Fruit fly (Drosophila melanogaster) whole organism, embryonic: Measurements from ENCODE around the gene Acf.

Experiments
- Atf6 ChIP-seq: fragments of 200-800 bp; sonication (Bioruptor generic); IDR thresholded peaks from 2 replicates; pipeline ENCODE4 v1.3.6; 2022; ENCODE audit warnings: missing biosample characterization, missing genetic modification characterization
- Bdp1 ChIP-seq: fragments of 200-800 bp; sonication (Bioruptor generic); optimal IDR thresholded peaks from 3 replicates; lab custom pipeline; 2016; ENCODE audit warnings: missing biosample characterization, missing genetic modification characterization
- BtbVII ChIP-seq: fragments of 200-800 bp; sonication (Bioruptor generic); optimal IDR thresholded peaks from 3 replicates; lab custom pipeline; 2017; ENCODE audit warnings: missing biosample characterization, mild to moderate bottlenecking, missing genetic modification characterization
- Bteb2 ChIP-seq: fragments of 200-800 bp; sonication (Bioruptor generic); optimal IDR thresholded peaks from 2 replicates; lab custom pipeline; 2016; ENCODE audit warnings: missing biosample characterization, missing genetic modification characterization
- CG1024 ChIP-seq: fragments of 200-800 bp; sonication (Bioruptor generic); IDR thresholded peaks from 2 replicates; pipeline ENCODE4 v1.3.6; 2022; ENCODE audit warnings: missing biosample characterization, missing genetic modification characterization
- CG10654 ChIP-seq: fragments of 200-800 bp; sonication (Bioruptor generic); optimal IDR thresholded peaks from 2 replicates; lab custom pipeline; 2016; ENCODE audit warnings: missing biosample characterization, missing genetic modification characterization
- CG13287 ChIP-seq: fragments of 200-800 bp; sonication (Bioruptor generic); IDR thresholded peaks from 2 replicates; pipeline ENCODE4 v1.3.6; 2022; ENCODE audit warnings: missing biosample characterization, missing genetic modification characterization; ENCODE audit not compliant: partially characterized antibody
- CG17359 ChIP-seq: fragments of 200-800 bp; sonication (Bioruptor generic); optimal IDR thresholded peaks from 3 replicates; lab custom pipeline; 2018; ENCODE audit warnings: missing biosample characterization, mild to moderate bottlenecking, missing genetic modification characterization, moderate library complexity
- CG1792 ChIP-seq: fragments of 200-800 bp; sonication (Bioruptor generic); optimal IDR thresholded peaks from 2 replicates; lab custom pipeline; 2016; ENCODE audit warnings: missing biosample characterization, missing genetic modification characterization
- CG43689 ChIP-seq: fragments of 200-800 bp; sonication (Bioruptor generic); IDR thresholded peaks from 2 replicates; pipeline ENCODE4 v1.3.6; 2022; ENCODE audit warnings: missing biosample characterization, missing genetic modification characterization
- CG4730 ChIP-seq: fragments of 200-800 bp; sonication (Bioruptor generic); IDR thresholded peaks from 2 replicates; pipeline ENCODE4 v1.3.6; 2022; ENCODE audit warnings: missing biosample characterization, missing genetic modification characterization
- CG5180 ChIP-seq: fragments of 200-800 bp; sonication (Bioruptor generic); optimal IDR thresholded peaks from 3 replicates; lab custom pipeline; 2017; ENCODE audit warnings: missing biosample characterization, missing genetic modification characterization, mild to moderate bottlenecking, moderate library complexity, missing genetic modification reagents
- CG6689 ChIP-seq: fragments of 200-800 bp; sonication (Bioruptor generic); IDR thresholded peaks from 2 replicates; pipeline ENCODE4 v1.3.6; 2022; ENCODE audit warnings: missing biosample characterization, missing genetic modification characterization
- CG7556 ChIP-seq: fragments of 200-800 bp; sonication (Bioruptor generic); optimal IDR thresholded peaks from 2 replicates; lab custom pipeline; 2017; ENCODE audit warnings: missing biosample characterization, mild to moderate bottlenecking, missing genetic modification characterization
- CG8944 ChIP-seq: fragments of 200-800 bp; sonication (Bioruptor generic); optimal IDR thresholded peaks from 3 replicates; lab custom pipeline; 2016; ENCODE audit warnings: missing biosample characterization, missing genetic modification characterization
- D19B ChIP-seq: fragments of 200-800 bp; sonication (Bioruptor generic); optimal IDR thresholded peaks from 2 replicates; lab custom pipeline; 2017; ENCODE audit warnings: missing biosample characterization, mild to moderate bottlenecking, missing genetic modification characterization
- Dek ChIP-seq: fragments of 200-800 bp; sonication (Bioruptor generic); optimal IDR thresholded peaks from 3 replicates; lab custom pipeline; 2019; ENCODE audit warnings: missing biosample characterization, mild to moderate bottlenecking, missing genetic modification characterization, moderate library complexity
- Dip3 ChIP-seq: fragments of 200-800 bp; sonication (Bioruptor generic); optimal IDR thresholded peaks from 3 replicates; lab custom pipeline; 2016; ENCODE audit warnings: missing biosample characterization, missing genetic modification characterization
- Dll ChIP-seq: fragments of 200-800 bp; sonication (Bioruptor generic); IDR thresholded peaks from 4 replicates; pipeline ENCODE4 v1.3.6; 2022; ENCODE audit warnings: missing biosample characterization, missing genetic modification characterization; ENCODE audit not compliant: partially characterized antibody
- ERR ChIP-seq: fragments of 200-800 bp; sonication (Bioruptor generic); optimal IDR thresholded peaks from 2 replicates; lab custom pipeline; 2016; ENCODE audit warnings: missing biosample characterization, missing genetic modification characterization
- H15 ChIP-seq: fragments of 200-800 bp; sonication (Bioruptor generic); IDR thresholded peaks from 3 replicates; pipeline ENCODE4 v1.3.6; 2022; ENCODE audit warnings: missing biosample characterization, missing genetic modification characterization
- HLH3B ChIP-seq: fragments of 200-800 bp; sonication (Bioruptor generic); IDR thresholded peaks from 2 replicates; pipeline ENCODE4 v1.3.6; 2022; ENCODE audit warnings: missing biosample characterization, missing genetic modification characterization
- Hey ChIP-seq: fragments of 200-800 bp; sonication (Bioruptor generic); optimal IDR thresholded peaks from 3 replicates; lab custom pipeline; 2018; ENCODE audit warnings: missing biosample characterization, mild to moderate bottlenecking, missing genetic modification characterization
- HmgD ChIP-seq: fragments of 200-800 bp; sonication (Bioruptor generic); optimal IDR thresholded peaks from 3 replicates; lab custom pipeline; 2016; ENCODE audit warnings: missing biosample characterization, missing genetic modification characterization
- HmgZ ChIP-seq: fragments of 200-800 bp; sonication (Bioruptor generic); optimal IDR thresholded peaks from 2 replicates; lab custom pipeline; 2018; ENCODE audit warnings: missing biosample characterization, mild to moderate bottlenecking, missing genetic modification characterization
- Hsf ChIP-seq: fragments of 200-800 bp; sonication (Bioruptor generic); optimal IDR thresholded peaks from 3 replicates; lab custom pipeline; 2016; ENCODE audit warnings: missing biosample characterization, missing genetic modification characterization
- Kr ChIP-seq: fragments of 200-800 bp; sonication (Bioruptor generic); optimal IDR thresholded peaks from 2 replicates; lab custom pipeline; 2017; ENCODE audit warnings: missing biosample characterization, mild to moderate bottlenecking, missing genetic modification characterization
- Lhr ChIP-seq: fragments of 200-800 bp; sonication (Bioruptor generic); optimal IDR thresholded peaks from 3 replicates; lab custom pipeline; 2017; ENCODE audit warnings: mild to moderate bottlenecking, missing biosample characterization, missing genetic modification reagents, missing genetic modification characterization
- NC2β ChIP-seq: fragments of 200-800 bp; sonication (Bioruptor generic); optimal IDR thresholded peaks from 2 replicates; lab custom pipeline; 2016; ENCODE audit warnings: missing biosample characterization, missing genetic modification characterization
- Opbp ChIP-seq: fragments of 200-800 bp; sonication (Bioruptor generic); IDR thresholded peaks from 3 replicates; pipeline ENCODE4 v1.3.6; 2022; ENCODE audit warnings: missing biosample characterization, missing genetic modification characterization; ENCODE audit not compliant: partially characterized antibody
- Scr ChIP-seq: fragments of 200-800 bp; sonication (Bioruptor generic); IDR thresholded peaks from 2 replicates; pipeline ENCODE4 v1.3.6; 2022; ENCODE audit warnings: missing biosample characterization, missing genetic modification characterization; ENCODE audit not compliant: partially characterized antibody
- TFAM ChIP-seq: fragments of 200-800 bp; sonication (Bioruptor generic); optimal IDR thresholded peaks from 2 replicates; lab custom pipeline; 2017; ENCODE audit warnings: missing biosample characterization, missing genetic modification characterization, inconsistent platforms
- abd-A ChIP-seq: fragments of 200-800 bp; sonication (Bioruptor generic); optimal IDR thresholded peaks from 3 replicates; lab custom pipeline; 2019; ENCODE audit warnings: missing biosample characterization, mild to moderate bottlenecking, missing genetic modification characterization, moderate library complexity
- az2 ChIP-seq: fragments of 200-800 bp; sonication (Bioruptor generic); optimal IDR thresholded peaks from 3 replicates; lab custom pipeline; 2016; ENCODE audit warnings: missing biosample characterization, missing genetic modification characterization
- bowl ChIP-seq: fragments of 200-800 bp; sonication (Bioruptor generic); IDR thresholded peaks from 2 replicates; pipeline ENCODE4 v1.3.6; 2022; ENCODE audit warnings: missing biosample characterization, missing genetic modification characterization
- cad ChIP-seq: fragments of >200 bp; optimal IDR thresholded peaks from 2 replicates; lab custom pipeline; 2017; ENCODE audit warnings: missing biosample characterization, missing genetic modification characterization
- cwo ChIP-seq: fragments of 200-800 bp; sonication (Bioruptor generic); optimal IDR thresholded peaks from 3 replicates; lab custom pipeline; 2017; ENCODE audit warnings: missing biosample characterization, missing genetic modification characterization, mild to moderate bottlenecking, moderate library complexity, missing genetic modification reagents
- dan ChIP-seq: fragments of 200-800 bp; sonication (Bioruptor generic); IDR thresholded peaks from 2 replicates; pipeline ENCODE4 v1.3.6; 2022; ENCODE audit warnings: missing biosample characterization, missing genetic modification characterization
- disco-r ChIP-seq: fragments of 200-800 bp; sonication (Bioruptor generic); optimal IDR thresholded peaks from 2 replicates; lab custom pipeline; 2016; ENCODE audit warnings: missing biosample characterization, missing genetic modification characterization
- gfzf ChIP-seq: fragments of 200-800 bp; sonication (Bioruptor generic); optimal IDR thresholded peaks from 2 replicates; lab custom pipeline; 2016; ENCODE audit warnings: missing biosample characterization, mild to moderate bottlenecking, missing genetic modification characterization, moderate library complexity
- gro ChIP-seq: fragments of 200-800 bp; sonication (Bioruptor generic); optimal IDR thresholded peaks from 2 replicates; lab custom pipeline; 2016; ENCODE audit warnings: missing biosample characterization, missing genetic modification characterization
- nmo ChIP-seq: fragments of 200-800 bp; sonication (Bioruptor generic); optimal IDR thresholded peaks from 2 replicates; lab custom pipeline; 2018; ENCODE audit warnings: missing biosample characterization, mild to moderate bottlenecking, missing genetic modification characterization, moderate library complexity
- pb ChIP-seq: fragments of 200-800 bp; sonication (Bioruptor generic); optimal IDR thresholded peaks from 3 replicates; lab custom pipeline; 2016; ENCODE audit warnings: missing biosample characterization, missing genetic modification characterization
- pho ChIP-seq: fragments of 200-800 bp; sonication (Bioruptor generic); optimal IDR thresholded peaks from 2 replicates; lab custom pipeline; 2016; ENCODE audit warnings: missing biosample characterization, missing genetic modification characterization
- sr ChIP-seq: fragments of 200-800 bp; sonication (Bioruptor generic); IDR thresholded peaks from 3 replicates; pipeline ENCODE4 v1.3.6; 2022; ENCODE audit warnings: missing biosample characterization, missing genetic modification characterization
- wor ChIP-seq: fragments of 200-800 bp; sonication (Bioruptor generic); IDR thresholded peaks from 2 replicates; pipeline ENCODE4 v1.3.6; 2022; ENCODE audit warnings: missing biosample characterization, missing genetic modification characterization
- zf30C ChIP-seq: fragments of 200-800 bp; sonication (Bioruptor generic); optimal IDR thresholded peaks from 3 replicates; lab custom pipeline; 2018; ENCODE audit warnings: missing biosample characterization, mild to moderate bottlenecking, missing genetic modification characterization

Gene Acf

dm6 chr3R:31776583-31777362 is 17.0 kb upstream of the Acf start, which contains the start of the genes CG2126 and faf (continued):
- TF ChIP-seq CG43689 (no peak), CG1792 (GFP tag; lab: Kevin White, UChicago) (no peak), gfzf (GFP tag; lab: Kevin White, UChicago) (peak; percentile 34), Bteb2 (GFP tag; lab: Kevin White, UChicago) (peak; percentile 41), Scr (GFP tag; lab: Robert Waterston, UW) (peak; percentile 59), cwo (GFP tag; lab: Kevin White, UChicago) (peak; percentile 52), CG1024 (GFP tag; lab: Robert Waterston, UW) (no peak), sr (GFP tag; lab: Robert Waterston, UW) (0 out of 3 replicates have a peak, but pooled peaks have one; percentile 29), NC2β (peak; percentile 49), CG6689 (GFP tag; lab: Robert Waterston, UW) (peak; percentile 82), Hey (tag; lab: Kevin White, UChicago) (no peak), CG4730 (GFP tag; lab: Robert Waterston, UW) (peak; percentile 52; the same call in 1 of the 2 replicates), CG7556 (GFP tag; lab: Kevin White, UChicago) (peak; percentile 71), Dek (tag; lab: Kevin White, UChicago) (peak; percentile 79), Atf6 (GFP tag; lab: Robert Waterston, UW) (peak; percentile 40; the same call in 1 of the 2 replicates), CG10654 (peak; percentile 63), CG8944 (GFP tag; lab: Kevin White, UChicago) (peak; percentile 31), TFAM (GFP tag; lab: Kevin White, UChicago) (no peak), CG17359 (tag; lab: Kevin White, UChicago) (peak; percentile 78), cad (GFP tag; lab: Kevin White, UChicago) (no peak), disco-r (no peak), HmgD (GFP tag; lab: Kevin White, UChicago) (no peak), zf30C (peak; percentile 45), Hsf (GFP tag; lab: Kevin White, UChicago) (peak; percentile 58), abd-A (tag; lab: Kevin White, UChicago) (no peak), pho (peak; percentile 65), BtbVII (GFP tag; lab: Kevin White, UChicago) (peak; percentile 51), H15 (GFP tag; lab: Robert Waterston, UW) (peak; percentile 55; the same call in 1 of the 3 replicates), Opbp (GFP tag; lab: Robert Waterston, UW) (no peak), az2 (GFP tag; lab: Kevin White, UChicago) (peak; percentile 75), pb (no peak), bowl (GFP tag; lab: Robert Waterston, UW) (0 out of 2 replicates have a peak, but pooled peaks have one; percentile 32), HmgZ (tag; lab: Kevin White, UChicago) (peak; percentile 70), Dll (GFP tag; lab: Robert Waterston, UW) (peak; percentile 63; the same call in 3 of the 4 replicates), Lhr (peak; percentile 38), gro (GFP tag; lab: Kevin White, UChicago) (peak; percentile 48), CG13287 (GFP tag; lab: Robert Waterston, UW) (peak; percentile 61; the same call in 1 of the 2 replicates), HLH3B (GFP tag; lab: Robert Waterston, UW) (peak; percentile 60; the same call in 1 of the 2 replicates), CG5180 (GFP tag; lab: Kevin White, UChicago) (peak; percentile 41), Kr (no peak), D19B (GFP tag; lab: Kevin White, UChicago) (peak; percentile 43), dan (GFP tag; lab: Robert Waterston, UW) (no peak), nmo (GFP tag; lab: Kevin White, UChicago) (peak; percentile 88), ERR (GFP tag; lab: Kevin White, UChicago) (no peak), Bdp1 (GFP tag; lab: Kevin White, UChicago) (peak; percentile 46), wor (GFP tag; lab: Robert Waterston, UW) (peak; percentile 41; the same call in 1 of the 2 replicates), Dip3 (peak; percentile 61)
